Worm (Caenorhabditis elegans) whole organism, mixed stage, embryonic: ENCODE results near the gene H11E01.2.

Source experiments
- M03D4.4 ChIP-seq: sonication (generic microtip); optimal IDR thresholded peaks from 2 replicates; lab custom pipeline; 2017; ENCODE audit warnings: mild to moderate bottlenecking, missing genetic modification characterization, missing compliant biosample characterization
- bed-3 ChIP-seq: fragments of 200-800 bp; sonication (Bioruptor generic); optimal IDR thresholded peaks from 3 replicates; lab custom pipeline; 2018; ENCODE audit warnings: mild to moderate bottlenecking, missing genetic modification characterization, moderate library complexity, missing compliant biosample characterization
- blmp-1 ChIP-seq: fragments of 150-350 bp; optimal IDR thresholded peaks from 2 replicates; lab custom pipeline; 2014; ENCODE audit warnings: missing biosample characterization, missing genetic modification characterization
- ceh-39 ChIP-seq: fragments of 150-350 bp; optimal IDR thresholded peaks from 2 replicates; lab custom pipeline; 2014; ENCODE audit warnings: missing biosample characterization, missing genetic modification characterization
- ceh-43 ChIP-seq: fragments of 200-800 bp; sonication (Bioruptor generic); optimal IDR thresholded peaks from 2 replicates; lab custom pipeline; 2018; ENCODE audit warnings: mild to moderate bottlenecking, missing genetic modification characterization, moderate library complexity, missing compliant biosample characterization
- ceh-83 ChIP-seq: fragments of 200-800 bp; sonication (Bioruptor generic); optimal IDR thresholded peaks from 2 replicates; lab custom pipeline; 2018; ENCODE audit warnings: mild to moderate bottlenecking, missing genetic modification characterization, missing compliant biosample characterization
- ces-1 ChIP-seq: fragments of 150-350 bp; optimal IDR thresholded peaks from 2 replicates; lab custom pipeline; 2014; ENCODE audit warnings: missing biosample characterization, missing genetic modification reagents, missing genetic modification characterization
- cnd-1 ChIP-seq: fragments of 200-800 bp; sonication (Bioruptor generic); optimal IDR thresholded peaks from 2 replicates; lab custom pipeline; 2018; ENCODE audit warnings: mild to moderate bottlenecking, missing genetic modification characterization, missing compliant biosample characterization
- drap-1 ChIP-seq: fragments of 200-800 bp; sonication (Bioruptor generic); optimal IDR thresholded peaks from 3 replicates; lab custom pipeline; 2018; ENCODE audit warnings: mild to moderate bottlenecking, missing genetic modification characterization, missing compliant biosample characterization
- elt-1 ChIP-seq: sonication (generic microtip); optimal IDR thresholded peaks from 2 replicates; lab custom pipeline; 2017; ENCODE audit warnings: missing genetic modification characterization, mild to moderate bottlenecking, missing compliant biosample characterization, antibody characterized with exemption, moderate library complexity, borderline replicate concordance; ENCODE audit not compliant: insufficient read depth
- elt-3 ChIP-seq: fragments of 150-350 bp; optimal IDR thresholded peaks from 2 replicates; lab custom pipeline; 2014; ENCODE audit warnings: missing biosample characterization, missing genetic modification characterization
- flh-1 ChIP-seq: fragments of 200-800 bp; sonication (Bioruptor generic); optimal IDR thresholded peaks from 2 replicates; lab custom pipeline; 2018; ENCODE audit warnings: mild to moderate bottlenecking, missing genetic modification characterization, moderate library complexity, missing compliant biosample characterization
- ham-2 ChIP-seq: fragments of 200-800 bp; sonication (Bioruptor generic); optimal IDR thresholded peaks from 2 replicates; lab custom pipeline; 2018; ENCODE audit warnings: mild to moderate bottlenecking, missing genetic modification characterization, missing compliant biosample characterization
- hlh-1 ChIP-seq: fragments of 150-350 bp; optimal IDR thresholded peaks from 2 replicates; lab custom pipeline; 2014; ENCODE audit warnings: missing biosample characterization, missing genetic modification reagents, missing genetic modification characterization
- lin-13 ChIP-seq: fragments of 150-350 bp; optimal IDR thresholded peaks from 2 replicates; lab custom pipeline; 2014; ENCODE audit warnings: missing biosample characterization, missing genetic modification characterization
- lin-32 ChIP-seq: fragments of 200-800 bp; sonication (Bioruptor generic); optimal IDR thresholded peaks from 2 replicates; lab custom pipeline; 2018; ENCODE audit warnings: mild to moderate bottlenecking, missing genetic modification characterization, missing compliant biosample characterization
- lsy-2 ChIP-seq: fragments of 150-350 bp; optimal IDR thresholded peaks from 2 replicates; lab custom pipeline; 2014; ENCODE audit warnings: missing biosample characterization, missing genetic modification characterization
- mab-5 ChIP-seq: fragments of 150-350 bp; optimal IDR thresholded peaks from 2 replicates; lab custom pipeline; 2014; ENCODE audit warnings: missing biosample characterization, missing genetic modification characterization
- mep-1 ChIP-seq: fragments of 150-350 bp; optimal IDR thresholded peaks from 2 replicates; lab custom pipeline; 2017; ENCODE audit warnings: missing biosample characterization, missing genetic modification reagents, missing genetic modification characterization, inconsistent platforms
- mls-2 ChIP-seq: sonication (generic microtip); optimal IDR thresholded peaks from 2 replicates; lab custom pipeline; 2016; ENCODE audit warnings: mild to moderate bottlenecking, missing genetic modification characterization, moderate library complexity, missing compliant biosample characterization
- nhr-12 ChIP-seq: fragments of 150-350 bp; optimal IDR thresholded peaks from 2 replicates; lab custom pipeline; 2014; ENCODE audit warnings: missing biosample characterization, missing genetic modification characterization
- nhr-2 ChIP-seq: fragments of 150-350 bp; optimal IDR thresholded peaks from 2 replicates; lab custom pipeline; 2014; ENCODE audit warnings: missing biosample characterization, missing genetic modification characterization
- nhr-237 ChIP-seq: fragments of 150-350 bp; optimal IDR thresholded peaks from 2 replicates; lab custom pipeline; 2014; ENCODE audit warnings: missing biosample characterization, missing genetic modification characterization
- nhr-28 ChIP-seq: fragments of 150-350 bp; optimal IDR thresholded peaks from 2 replicates; lab custom pipeline; 2014; ENCODE audit warnings: missing biosample characterization, missing genetic modification characterization
- nhr-76 ChIP-seq: sonication (generic microtip); optimal IDR thresholded peaks from 2 replicates; lab custom pipeline; 2017; ENCODE audit warnings: missing biosample characterization, missing genetic modification characterization
- pha-4 ChIP-seq: fragments of 150-350 bp; optimal IDR thresholded peaks from 2 replicates; lab custom pipeline; 2018; ENCODE audit warnings: missing biosample characterization, missing genetic modification reagents, missing genetic modification characterization
- sem-2 ChIP-seq: fragments of 200-800 bp; sonication (Bioruptor generic); optimal IDR thresholded peaks from 2 replicates; lab custom pipeline; 2018; ENCODE audit warnings: mild to moderate bottlenecking, missing genetic modification characterization, missing compliant biosample characterization
- snpc-4 ChIP-seq: fragments of 150-350 bp; optimal IDR thresholded peaks from 2 replicates; lab custom pipeline; 2014; ENCODE audit warnings: missing biosample characterization, missing genetic modification characterization
- sptf-1 ChIP-seq: sonication (generic microtip); optimal IDR thresholded peaks from 2 replicates; lab custom pipeline; 2017; ENCODE audit warnings: mild to moderate bottlenecking, missing genetic modification characterization, moderate library complexity, missing compliant biosample characterization
- tbx-8 ChIP-seq: fragments of 200-800 bp; sonication (Bioruptor generic); optimal IDR thresholded peaks from 2 replicates; lab custom pipeline; 2018; ENCODE audit warnings: mild to moderate bottlenecking, missing genetic modification characterization, moderate library complexity, missing compliant biosample characterization
- unc-120 ChIP-seq: sonication (generic microtip); optimal IDR thresholded peaks from 2 replicates; lab custom pipeline; 2017; ENCODE audit warnings: missing genetic modification characterization, missing compliant biosample characterization; ENCODE audit not compliant: poor library complexity, severe bottlenecking
- unc-39 ChIP-seq: fragments of 150-350 bp; optimal IDR thresholded peaks from 2 replicates; lab custom pipeline; 2014; ENCODE audit warnings: missing biosample characterization, missing genetic modification characterization
- unc-62 ChIP-seq: fragments of 150-350 bp; optimal IDR thresholded peaks from 2 replicates; lab custom pipeline; 2014; ENCODE audit warnings: missing biosample characterization, missing genetic modification reagents, missing genetic modification characterization
- zip-8 ChIP-seq: fragments of 150-350 bp; optimal IDR thresholded peaks from 2 replicates; lab custom pipeline; 2014; ENCODE audit warnings: missing biosample characterization, missing genetic modification characterization
- ztf-11 ChIP-seq: fragments of 150-350 bp; optimal IDR thresholded peaks from 2 replicates; lab custom pipeline; 2014; ENCODE audit warnings: missing biosample characterization, missing genetic modification characterization

H11E01.2 gene

DNA sequence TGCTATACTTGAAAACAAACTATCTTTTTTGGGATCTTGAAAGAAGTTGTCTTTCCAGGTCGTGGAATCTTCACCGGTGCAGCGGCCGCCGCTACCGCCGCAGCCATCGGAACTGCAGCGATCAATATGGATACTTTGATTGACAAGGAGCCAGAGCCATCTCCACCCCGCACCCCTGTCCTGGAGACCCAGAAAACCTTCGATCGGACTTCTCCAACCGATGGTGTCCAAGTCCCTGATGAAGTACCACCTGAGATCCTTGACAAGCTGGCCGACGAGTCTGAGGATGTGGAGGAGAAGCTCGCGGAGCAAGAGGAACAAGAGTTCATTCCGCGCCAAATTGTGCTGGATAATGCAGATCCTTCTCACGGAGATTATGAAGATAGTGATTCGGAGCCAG, 7.0 kb upstream of the H11E01.2 start:
- TF ChIP-seq drap-1 (GFP tag; lab: Kevin White, UChicago), result no peak
- TF ChIP-seq unc-62 (GFP tag; lab: Kevin White, UChicago), result no peak
- TF ChIP-seq lin-13 (tag; lab: Kevin White, UChicago), result no peak
- no peak for TF ChIP-seq nhr-2 (tag; lab: Kevin White, UChicago)
- no peak for TF ChIP-seq lsy-2 (tag; lab: Kevin White, UChicago)
- TF ChIP-seq unc-39 (tag; lab: Kevin White, UChicago), result no peak
- TF ChIP-seq elt-1 (tag; lab: Kevin White, UChicago), result no peak
- no peak for TF ChIP-seq ces-1 (GFP tag; lab: Kevin White, UChicago)
- no peak for TF ChIP-seq zip-8 (tag; lab: Kevin White, UChicago)
- TF ChIP-seq unc-120 (tag; lab: Kevin White, UChicago), result no peak
- TF ChIP-seq bed-3, result no peak
- no peak for TF ChIP-seq lin-32
- no peak for TF ChIP-seq mls-2 (tag; lab: Kevin White, UChicago)
- no peak for TF ChIP-seq nhr-237
- TF ChIP-seq ham-2 (GFP tag; lab: Kevin White, UChicago), result no peak
- no peak for TF ChIP-seq pha-4 (tag; lab: Kevin White, UChicago)

DNA sequence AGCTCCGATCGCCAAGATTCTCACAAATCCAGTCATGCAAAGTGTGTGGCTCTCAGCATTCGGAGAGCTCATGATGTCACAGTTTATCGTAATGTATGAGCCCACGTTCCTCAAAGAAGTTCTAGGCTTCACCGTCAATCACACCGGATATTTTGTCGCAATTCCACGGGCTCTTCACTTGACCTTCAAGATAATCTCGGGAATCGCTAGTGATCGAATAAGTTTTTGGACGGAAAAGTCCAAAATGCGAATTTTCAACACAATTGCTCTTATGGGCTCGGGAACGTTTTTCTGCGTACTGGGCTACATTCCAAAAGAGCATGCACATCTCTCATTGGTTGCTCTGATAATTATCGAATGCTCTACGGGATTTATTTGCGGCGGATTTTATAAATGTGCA, 2.2 kb downstream of the H11E01.2 start:
- no peak for TF ChIP-seq ceh-43
- no peak for TF ChIP-seq M03D4.4 (tag; lab: Kevin White, UChicago)
- TF ChIP-seq lin-32, result no peak
- no peak for TF ChIP-seq nhr-237
- TF ChIP-seq mab-5 (tag; lab: Kevin White, UChicago), result no peak
- no peak for TF ChIP-seq unc-120 (tag; lab: Kevin White, UChicago)
- TF ChIP-seq ham-2 (GFP tag; lab: Kevin White, UChicago), result no peak
- no peak for TF ChIP-seq flh-1 (GFP tag; lab: Kevin White, UChicago)
- TF ChIP-seq nhr-2 (tag; lab: Kevin White, UChicago), result no peak
- TF ChIP-seq ces-1 (GFP tag; lab: Kevin White, UChicago), result no peak
- no peak for TF ChIP-seq hlh-1 (tag; lab: Kevin White, UChicago)
- no peak for TF ChIP-seq ceh-39
- no peak for TF ChIP-seq zip-8 (tag; lab: Kevin White, UChicago)
- no peak for TF ChIP-seq drap-1 (GFP tag; lab: Kevin White, UChicago)
- TF ChIP-seq nhr-28 (tag; lab: Kevin White, UChicago), result no peak
- TF ChIP-seq ztf-11 (tag; lab: Kevin White, UChicago), result no peak
- TF ChIP-seq elt-3 (tag; lab: Kevin White, UChicago), result no peak
- TF ChIP-seq mep-1 (tag; lab: Kevin White, UChicago), result no peak

DNA sequence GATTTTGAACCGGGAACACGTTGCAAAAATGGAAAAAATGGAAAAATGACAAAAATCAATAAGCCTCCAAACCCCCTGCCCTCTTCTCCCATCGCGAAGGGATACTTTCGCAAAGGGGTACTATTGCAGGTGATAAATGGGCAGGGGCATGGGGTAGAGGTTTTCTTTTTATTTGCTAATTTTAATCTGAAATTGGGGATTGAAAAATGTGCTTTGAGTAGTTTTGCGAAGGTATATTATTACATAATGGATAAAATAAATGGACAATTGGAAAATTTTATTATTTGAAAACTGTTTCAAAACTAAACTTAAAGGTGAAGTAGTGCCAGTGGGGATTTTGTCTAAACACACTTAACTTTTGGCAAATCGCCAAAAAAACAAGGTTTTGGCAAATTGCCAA, 6.2 kb downstream of the H11E01.2 start:
- TF ChIP-seq lin-32, result peak; percentile 0
- no peak for TF ChIP-seq ceh-43
- peak; percentile 45 for TF ChIP-seq tbx-8
- TF ChIP-seq mep-1 (tag; lab: Kevin White, UChicago), result peak; percentile 91
- TF ChIP-seq nhr-28 (tag; lab: Kevin White, UChicago), result peak; percentile 10
- TF ChIP-seq nhr-2 (tag; lab: Kevin White, UChicago), result peak; percentile 37
- TF ChIP-seq elt-1 (tag; lab: Kevin White, UChicago), result no peak
- TF ChIP-seq unc-120 (tag; lab: Kevin White, UChicago), result peak; percentile 85
- peak; percentile 88 for TF ChIP-seq sptf-1 (tag; lab: Kevin White, UChicago)
- peak; percentile 67 for TF ChIP-seq hlh-1 (tag; lab: Kevin White, UChicago)
- no peak for TF ChIP-seq ham-2 (GFP tag; lab: Kevin White, UChicago)
- TF ChIP-seq bed-3, result no peak
- peak; percentile 66 for TF ChIP-seq mls-2 (tag; lab: Kevin White, UChicago)
- peak; percentile 48 for TF ChIP-seq ztf-11 (tag; lab: Kevin White, UChicago)
- peak; percentile 55 for TF ChIP-seq blmp-1 (tag; lab: Kevin White, UChicago)
- TF ChIP-seq unc-39 (tag; lab: Kevin White, UChicago), result no peak
- peak; percentile 69 for TF ChIP-seq cnd-1 (tag; lab: Kevin White, UChicago)
- peak; percentile 86 for TF ChIP-seq ces-1 (GFP tag; lab: Kevin White, UChicago)
- peak; percentile 76 for TF ChIP-seq mab-5 (tag; lab: Kevin White, UChicago)
- peak; percentile 67 for TF ChIP-seq elt-3 (tag; lab: Kevin White, UChicago)
- TF ChIP-seq ceh-83, result no peak
- TF ChIP-seq snpc-4, result no peak
- TF ChIP-seq nhr-76 (tag; lab: Kevin White, UChicago), result no peak
- TF ChIP-seq M03D4.4 (tag; lab: Kevin White, UChicago), result peak; percentile 73
- no peak for TF ChIP-seq flh-1 (GFP tag; lab: Kevin White, UChicago)
- peak; percentile 98 for TF ChIP-seq nhr-237
- TF ChIP-seq drap-1 (GFP tag; lab: Kevin White, UChicago), result peak; percentile 86
- peak; percentile 46 for TF ChIP-seq unc-62 (GFP tag; lab: Kevin White, UChicago)
- TF ChIP-seq lin-13 (tag; lab: Kevin White, UChicago), result peak; percentile 36
- TF ChIP-seq sem-2 (GFP tag; lab: Kevin White, UChicago), result no peak
- peak; percentile 84 for TF ChIP-seq ceh-39
- TF ChIP-seq pha-4 (tag; lab: Kevin White, UChicago), result peak; percentile 71
- TF ChIP-seq nhr-12, result no peak
- TF ChIP-seq lsy-2 (tag; lab: Kevin White, UChicago), result peak; percentile 75
- TF ChIP-seq zip-8 (tag; lab: Kevin White, UChicago), result no peak
- TF ChIP-seq, all 35 proteins: peak for 23
